Worm (Caenorhabditis elegans) whole organism, midembryonic: Measurements from ENCODE around the gene Y73C8C.4.

Experiments used
- flt-1 ChIP-seq: fragments of 200-800 bp; sonication (Bioruptor generic); IDR thresholded peaks from 2 replicates; pipeline ENCODE4 v1.3.6; 2022; ENCODE audit warnings: missing genetic modification characterization, missing compliant biosample characterization
- klf-2 ChIP-seq: fragments of 200-800 bp; sonication (Bioruptor generic); conservative IDR thresholded peaks from 2 replicates; pipeline ENCODE4 v1.3.6; 2022; ENCODE audit warnings: missing genetic modification reagents, missing genetic modification characterization, missing compliant biosample characterization
- ref-1 ChIP-seq: fragments of 200-800 bp; sonication (Bioruptor generic); conservative IDR thresholded peaks from 2 replicates; pipeline ENCODE4 v1.3.6; 2022; ENCODE audit warnings: missing genetic modification reagents, missing genetic modification characterization, missing compliant biosample characterization
- tab-1 ChIP-seq: fragments of 200-800 bp; sonication (Bioruptor generic); IDR thresholded peaks from 2 replicates; pipeline ENCODE4 v1.3.6; 2022; ENCODE audit warnings: missing genetic modification characterization, missing compliant biosample characterization

DNA sequence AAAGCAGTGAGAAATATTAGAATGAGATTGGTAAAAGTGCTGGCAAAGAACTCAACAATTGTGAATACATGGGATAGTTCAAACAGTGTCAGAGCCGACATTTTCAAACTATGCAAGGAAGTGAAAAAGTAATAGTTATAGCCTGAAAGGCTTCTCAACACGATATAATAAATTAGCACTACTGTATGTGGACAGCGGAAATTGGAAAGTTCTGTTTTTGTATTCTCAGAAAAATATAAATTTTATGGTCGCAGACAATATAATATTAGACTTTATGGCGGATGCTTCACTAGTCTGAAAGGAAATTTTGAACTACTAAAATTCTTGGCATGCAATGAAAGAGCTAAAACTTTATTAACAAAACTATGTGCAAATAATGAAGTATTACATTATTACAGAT, 3.9 kb upstream of the Y73C8C.4 start, which contains the start of gene str-69:
- TF ChIP-seq ref-1 (GFP tag; lab: Robert Waterston, UW), result no peak
- no peak for TF ChIP-seq flt-1 (GFP tag; lab: Robert Waterston, UW)
- no peak for TF ChIP-seq klf-2 (GFP tag; lab: Robert Waterston, UW)
- TF ChIP-seq tab-1, result no peak
